Fruit fly (Drosophila melanogaster) whole organism, embryonic: ENCODE data around the gene hmw.

ENCODE experiments used
- Atf6 ChIP-seq: fragments of 200-800 bp; sonication (Bioruptor generic); IDR thresholded peaks from 2 replicates; pipeline ENCODE4 v1.3.6; 2022; ENCODE audit warnings: missing biosample characterization, missing genetic modification characterization
- B-H1 ChIP-seq: fragments of 200-800 bp; sonication (Bioruptor generic); IDR thresholded peaks from 3 replicates; pipeline ENCODE4 v1.3.6; 2022; ENCODE audit warnings: missing biosample characterization, missing genetic modification characterization
- Bgb ChIP-seq: fragments of 200-800 bp; sonication (Bioruptor generic); IDR thresholded peaks from 2 replicates; pipeline ENCODE4 v1.3.6; 2022; ENCODE audit warnings: missing biosample characterization, missing genetic modification characterization; ENCODE audit not compliant: partially characterized antibody
- Blimp-1 ChIP-seq: fragments of 200-800 bp; sonication (Bioruptor generic); optimal IDR thresholded peaks from 3 replicates; lab custom pipeline; 2018; ENCODE audit warnings: missing biosample characterization, missing genetic modification characterization, mild to moderate bottlenecking, moderate library complexity, missing genetic modification reagents
- CG11093 ChIP-seq: fragments of 200-800 bp; sonication (Bioruptor generic); IDR thresholded peaks from 3 replicates; pipeline ENCODE4 v1.3.6; 2022; ENCODE audit warnings: missing biosample characterization, missing genetic modification characterization
- CG11504 ChIP-seq: fragments of 200-800 bp; sonication (Bioruptor generic); optimal IDR thresholded peaks from 3 replicates; lab custom pipeline; 2019; ENCODE audit warnings: missing biosample characterization, mild to moderate bottlenecking, missing genetic modification characterization, moderate library complexity
- CG12769 ChIP-seq: fragments of 200-800 bp; sonication (Bioruptor generic); optimal IDR thresholded peaks from 2 replicates; lab custom pipeline; 2019; ENCODE audit warnings: missing biosample characterization, mild to moderate bottlenecking, missing genetic modification characterization, moderate library complexity
- CG13894 ChIP-seq: fragments of 200-800 bp; sonication (Bioruptor generic); optimal IDR thresholded peaks from 3 replicates; lab custom pipeline; 2018; ENCODE audit warnings: missing biosample characterization, mild to moderate bottlenecking, missing genetic modification characterization, moderate library complexity
- CG17359 ChIP-seq: fragments of 200-800 bp; sonication (Bioruptor generic); optimal IDR thresholded peaks from 3 replicates; lab custom pipeline; 2018; ENCODE audit warnings: missing biosample characterization, mild to moderate bottlenecking, missing genetic modification characterization, moderate library complexity
- CG18599 ChIP-seq: fragments of 200-800 bp; sonication (Bioruptor generic); optimal IDR thresholded peaks from 3 replicates; lab custom pipeline; 2017; ENCODE audit warnings: missing biosample characterization, missing genetic modification characterization, mild to moderate bottlenecking, moderate library complexity, missing genetic modification reagents
- CG30020 ChIP-seq: fragments of 200-800 bp; optimal IDR thresholded peaks from 2 replicates; lab custom pipeline; 2019; ENCODE audit warnings: missing biosample characterization, mild to moderate bottlenecking, missing genetic modification characterization, moderate library complexity
- CG30403 ChIP-seq: fragments of 200-800 bp; sonication (Bioruptor generic); optimal IDR thresholded peaks from 3 replicates; lab custom pipeline; 2016; ENCODE audit warnings: missing biosample characterization, missing genetic modification characterization
- CG32532 ChIP-seq: fragments of 200-800 bp; sonication (Bioruptor generic); IDR thresholded peaks from 2 replicates; pipeline ENCODE4 v1.3.6; 2022; ENCODE audit warnings: missing biosample characterization, missing genetic modification characterization
- CG3995 ChIP-seq: fragments of 200-800 bp; sonication (Bioruptor generic); optimal IDR thresholded peaks from 3 replicates; lab custom pipeline; 2016; ENCODE audit warnings: missing biosample characterization, missing genetic modification characterization
- CG4328 ChIP-seq: fragments of 200-800 bp; sonication (Bioruptor generic); optimal IDR thresholded peaks from 3 replicates; lab custom pipeline; 2017; ENCODE audit warnings: missing biosample characterization, missing genetic modification reagents, missing genetic modification characterization
- CG7372 ChIP-seq: fragments of 200-800 bp; sonication (Bioruptor generic); IDR thresholded peaks from 2 replicates; pipeline ENCODE4 v1.3.6; 2022; ENCODE audit warnings: missing biosample characterization, missing genetic modification characterization
- CG7556 ChIP-seq: fragments of 200-800 bp; sonication (Bioruptor generic); optimal IDR thresholded peaks from 2 replicates; lab custom pipeline; 2017; ENCODE audit warnings: missing biosample characterization, mild to moderate bottlenecking, missing genetic modification characterization
- CG9932 ChIP-seq: fragments of 200-800 bp; sonication (Bioruptor generic); IDR thresholded peaks from 2 replicates; pipeline ENCODE4 v1.3.6; 2022; ENCODE audit warnings: missing biosample characterization, missing genetic modification characterization
- Dad ChIP-seq: fragments of 200-800 bp; sonication (Bioruptor generic); optimal IDR thresholded peaks from 3 replicates; lab custom pipeline; 2016; ENCODE audit warnings: missing biosample characterization, missing genetic modification characterization
- Dll ChIP-seq: fragments of 200-800 bp; sonication (Bioruptor generic); IDR thresholded peaks from 4 replicates; pipeline ENCODE4 v1.3.6; 2022; ENCODE audit warnings: missing biosample characterization, missing genetic modification characterization; ENCODE audit not compliant: partially characterized antibody
- Ets65A ChIP-seq: fragments of 200-800 bp; sonication (Bioruptor generic); peaks from one replicate; lab custom pipeline; 2016; ENCODE audit warnings: missing biosample characterization, missing genetic modification characterization
- Hr51 ChIP-seq, 2 experiments: fragments of 200-800 bp; sonication (Bioruptor generic); optimal IDR thresholded peaks; 2 replicates in 1 of 2; 3 replicates in 1 of 2; lab custom pipeline; 2016 to 2018; ENCODE audit warnings: missing biosample characterization in 2 of 2, missing genetic modification characterization in 2 of 2, mild to moderate bottlenecking in 1 of 2, moderate library complexity in 1 of 2
- Jarid2 ChIP-seq: fragments of 200-800 bp; sonication (Bioruptor generic); optimal IDR thresholded peaks from 3 replicates; lab custom pipeline; 2017; ENCODE audit warnings: mild to moderate bottlenecking, missing biosample characterization, missing genetic modification reagents, missing genetic modification characterization
- MBD-R2 ChIP-seq: fragments of 200-800 bp; sonication (Bioruptor generic); IDR thresholded peaks from 2 replicates; pipeline ENCODE4 v1.3.6; 2022; ENCODE audit warnings: missing biosample characterization, missing genetic modification characterization
- Sox100B ChIP-seq: fragments of 200-800 bp; sonication (Bioruptor generic); optimal IDR thresholded peaks from 3 replicates; lab custom pipeline; 2018; ENCODE audit warnings: missing biosample characterization, mild to moderate bottlenecking, missing genetic modification characterization
- abd-A ChIP-seq: fragments of 200-800 bp; sonication (Bioruptor generic); optimal IDR thresholded peaks from 3 replicates; lab custom pipeline; 2019; ENCODE audit warnings: missing biosample characterization, mild to moderate bottlenecking, missing genetic modification characterization, moderate library complexity
- bsh ChIP-seq, 2 experiments: fragments of 200-800 bp; sonication (Bioruptor generic); optimal IDR thresholded peaks; 2 replicates each; lab custom pipeline; 2017 to 2018; ENCODE audit warnings: mild to moderate bottlenecking in 2 of 2, missing biosample characterization in 2 of 2, missing genetic modification characterization in 2 of 2, moderate library complexity in 1 of 2
- dmrt99B ChIP-seq: fragments of 200-800 bp; sonication (Bioruptor generic); optimal IDR thresholded peaks from 2 replicates; lab custom pipeline; 2018; ENCODE audit warnings: missing biosample characterization, mild to moderate bottlenecking, missing genetic modification characterization, moderate library complexity
- dysf ChIP-seq: fragments of 200-800 bp; sonication (Bioruptor generic); IDR thresholded peaks from 3 replicates; pipeline ENCODE4 v1.3.6; 2022; ENCODE audit warnings: missing biosample characterization, missing genetic modification characterization
- ewg ChIP-seq: fragments of 200-800 bp; sonication (Bioruptor generic); optimal IDR thresholded peaks from 3 replicates; lab custom pipeline; 2017; ENCODE audit warnings: mild to moderate bottlenecking, missing biosample characterization, missing genetic modification reagents, missing genetic modification characterization
- eyg ChIP-seq: fragments of 200-800 bp; sonication (Bioruptor generic); optimal IDR thresholded peaks from 3 replicates; lab custom pipeline; 2016; ENCODE audit warnings: missing biosample characterization, missing genetic modification characterization
- ftz-f1 ChIP-seq: fragments of 200-800 bp; sonication (Bioruptor generic); optimal IDR thresholded peaks from 2 replicates; lab custom pipeline; 2016; ENCODE audit warnings: missing biosample characterization, missing genetic modification characterization
- gem ChIP-seq: fragments of 200-800 bp; sonication (Bioruptor generic); optimal IDR thresholded peaks from 2 replicates; lab custom pipeline; 2019; ENCODE audit warnings: missing biosample characterization, mild to moderate bottlenecking, missing genetic modification characterization, moderate library complexity
- gsb-n ChIP-seq: fragments of 200-800 bp; sonication (Bioruptor generic); optimal IDR thresholded peaks from 3 replicates; lab custom pipeline; 2018; ENCODE audit warnings: missing biosample characterization, mild to moderate bottlenecking, missing genetic modification characterization
- hbn ChIP-seq: fragments of 200-800 bp; sonication (Bioruptor generic); IDR thresholded peaks from 2 replicates; pipeline ENCODE4 v1.3.6; 2022; ENCODE audit warnings: missing biosample characterization, missing genetic modification characterization; ENCODE audit not compliant: partially characterized antibody
- lab ChIP-seq: fragments of 200-800 bp; sonication (Bioruptor generic); optimal IDR thresholded peaks from 3 replicates; lab custom pipeline; 2017; ENCODE audit warnings: missing biosample characterization, missing genetic modification characterization, mild to moderate bottlenecking, moderate library complexity, missing genetic modification reagents
- lilli ChIP-seq: fragments of 200-800 bp; sonication (Bioruptor generic); optimal IDR thresholded peaks from 3 replicates; lab custom pipeline; 2016; ENCODE audit warnings: missing biosample characterization, missing genetic modification characterization
- lmd ChIP-seq: fragments of 200-800 bp; sonication (Bioruptor generic); IDR thresholded peaks from 2 replicates; pipeline ENCODE4 v1.3.6; 2022; ENCODE audit warnings: missing biosample characterization, missing genetic modification characterization
- row ChIP-seq: fragments of 200-800 bp; sonication (Bioruptor generic); IDR thresholded peaks from 3 replicates; pipeline ENCODE4 v1.3.6; 2022; ENCODE audit warnings: missing biosample characterization, missing genetic modification characterization
- scrt ChIP-seq: fragments of 200-800 bp; sonication (Bioruptor generic); optimal IDR thresholded peaks from 2 replicates; lab custom pipeline; 2018; ENCODE audit warnings: missing biosample characterization, mild to moderate bottlenecking, missing genetic modification characterization, moderate library complexity
- seq ChIP-seq: fragments of 200-800 bp; sonication (Bioruptor generic); IDR thresholded peaks from 2 replicates; pipeline ENCODE4 v1.3.6; 2022; ENCODE audit warnings: missing biosample characterization, missing genetic modification characterization
- sisA ChIP-seq: fragments of 200-800 bp; sonication (Bioruptor generic); IDR thresholded peaks from 2 replicates; pipeline ENCODE4 v1.3.6; 2022; ENCODE audit warnings: missing biosample characterization, missing genetic modification characterization
- sna ChIP-seq: fragments of 200-800 bp; sonication (Bioruptor generic); IDR thresholded peaks from 2 replicates; pipeline ENCODE4 v1.3.6; 2022; ENCODE audit warnings: missing biosample characterization, missing genetic modification characterization; ENCODE audit not compliant: partially characterized antibody
- usp ChIP-seq: fragments of >200 bp; optimal IDR thresholded peaks from 2 replicates; lab custom pipeline; 2017; ENCODE audit warnings: missing biosample characterization, missing genetic modification characterization
- z ChIP-seq: fragments of 200-800 bp; sonication (Bioruptor generic); IDR thresholded peaks from 3 replicates; pipeline ENCODE4 v1.3.6; 2022; ENCODE audit warnings: missing biosample characterization, missing genetic modification characterization

The hmw gene

dm6 chr3R:18338493-18338892, 23.3 kb upstream of the hmw start (continued):
- TF ChIP-seq bsh (GFP tag; optimal IDR thresholded peaks at IDR 0.05; lab: Kevin White, UChicago) (no peak), CG30020 (tag; lab: Kevin White, UChicago) (no peak)

- no peak for TF ChIP-seq Dad
- TF ChIP-seq eyg (GFP tag; lab: Kevin White, UChicago), result no peak
- TF ChIP-seq CG7372 (GFP tag; lab: Robert Waterston, UW), result peak; percentile 78
- no peak for TF ChIP-seq hbn (GFP tag; lab: Robert Waterston, UW)
- no peak for TF ChIP-seq Blimp-1 (GFP tag; lab: Kevin White, UChicago)
- no peak for TF ChIP-seq CG13894 (tag; lab: Kevin White, UChicago)
- no peak for TF ChIP-seq B-H1 (GFP tag; lab: Robert Waterston, UW)
- TF ChIP-seq gsb-n, result no peak
- no peak for TF ChIP-seq CG4328 (GFP tag; lab: Kevin White, UChicago)
- peak; percentile 60 for TF ChIP-seq Ets65A (GFP tag; lab: Kevin White, UChicago)
- 0 out of 3 replicates have a peak, but pooled peaks have one; percentile 27 for TF ChIP-seq CG11093 (GFP tag; lab: Robert Waterston, UW)
- TF ChIP-seq Hr51 (GFP tag; optimal IDR thresholded peaks at IDR 0.05; lab: Kevin White, UChicago), result no peak
Observed at dm6 chr3R:18355781-18356180, 6.0 kb upstream of the hmw start.

- TF ChIP-seq dysf (GFP tag; lab: Robert Waterston, UW), result no peak
- peak; percentile 72 for TF ChIP-seq CG12769
- no peak for TF ChIP-seq CG3995
- peak; percentile 47 for TF ChIP-seq Jarid2 (GFP tag; lab: Kevin White, UChicago)
- peak; percentile 30 for TF ChIP-seq gem (tag; lab: Kevin White, UChicago)
- TF ChIP-seq CG32532 (GFP tag; lab: Robert Waterston, UW), result 0 out of 2 replicates have a peak, but pooled peaks have one; percentile 37
- TF ChIP-seq ewg (GFP tag; lab: Kevin White, UChicago), result peak; percentile 89
- no peak for TF ChIP-seq CG17359
- TF ChIP-seq lmd (GFP tag; lab: Robert Waterston, UW), result peak; percentile 5; the same call in 1 of the 2 replicates
- no peak for TF ChIP-seq CG7556 (GFP tag; lab: Kevin White, UChicago)
- TF ChIP-seq lab (GFP tag; lab: Kevin White, UChicago), result peak; percentile 5
- 0 out of 2 replicates have a peak, but pooled peaks have one; percentile 19 for TF ChIP-seq Bgb (GFP tag; lab: Robert Waterston, UW)
- TF ChIP-seq sisA (GFP tag; lab: Robert Waterston, UW), result 0 out of 2 replicates have a peak, but pooled peaks have one; percentile 20
- TF ChIP-seq ftz-f1 (GFP tag; lab: Kevin White, UChicago), result no peak
- peak; percentile 37; the same call in 1 of the 2 replicates for TF ChIP-seq CG9932 (GFP tag; lab: Robert Waterston, UW)
- TF ChIP-seq CG18599 (GFP tag; lab: Kevin White, UChicago), result peak; percentile 55
- peak; percentile 76 for TF ChIP-seq abd-A (tag; lab: Kevin White, UChicago)
- TF ChIP-seq Atf6 (GFP tag; lab: Robert Waterston, UW), result peak; percentile 23; the same call in 1 of the 2 replicates
- no peak for TF ChIP-seq usp
- no peak for TF ChIP-seq Sox100B (GFP tag; lab: Kevin White, UChicago)
- TF ChIP-seq lilli (GFP tag; lab: Kevin White, UChicago), result peak; percentile 24
- 0 out of 2 replicates have a peak, but pooled peaks have one; percentile 24 for TF ChIP-seq sna (GFP tag; lab: Robert Waterston, UW)
- TF ChIP-seq dmrt99B, result peak; percentile 8
- TF ChIP-seq row, result peak; percentile 55; the same call in 2 of the 3 replicates
- peak; percentile 10; the same call in 1 of the 2 replicates for TF ChIP-seq seq (GFP tag; lab: Robert Waterston, UW)
- 0 out of 2 replicates have a peak, but pooled peaks have one; percentile 5 for TF ChIP-seq MBD-R2 (GFP tag; lab: Robert Waterston, UW)
- peak; percentile 26 for TF ChIP-seq scrt (GFP tag; lab: Kevin White, UChicago)
- TF ChIP-seq CG11504 (tag; lab: Kevin White, UChicago), result peak; percentile 18
- TF ChIP-seq Ets65A (GFP tag; lab: Kevin White, UChicago), result peak; percentile 36
- TF ChIP-seq z, result peak; percentile 59; the same call in 1 of the 3 replicates
- TF ChIP-seq Dll (GFP tag; lab: Robert Waterston, UW), result 0 out of 4 replicates have a peak, but pooled peaks have one; percentile 17
- TF ChIP-seq CG30403 (GFP tag; lab: Kevin White, UChicago), result peak; percentile 18
Observed at dm6 chr3R:18360630-18361260, 1.0 kb upstream of the hmw start, which contains the start of gene CG15803. Gene CG15803, minus strand, starts transcription at chr3R:18360728.
